Worm (Caenorhabditis elegans) whole organism, mixed stage, embryonic: ENCODE measurements around the gene ubc-23.
A peak's percentile ranks its signal among the peaks of the same experiment; 100 is the strongest.

Experiments used
- bed-3 ChIP-seq: fragments of 200-800 bp; sonication (Bioruptor generic); optimal IDR thresholded peaks from 3 replicates; lab custom pipeline; 2018; ENCODE audit warnings: mild to moderate bottlenecking, missing genetic modification characterization, moderate library complexity, missing compliant biosample characterization
- blmp-1 ChIP-seq: fragments of 150-350 bp; optimal IDR thresholded peaks from 2 replicates; lab custom pipeline; 2014; ENCODE audit warnings: missing biosample characterization, missing genetic modification characterization
- ceh-39 ChIP-seq: fragments of 150-350 bp; optimal IDR thresholded peaks from 2 replicates; lab custom pipeline; 2014; ENCODE audit warnings: missing biosample characterization, missing genetic modification characterization
- ceh-43 ChIP-seq: fragments of 200-800 bp; sonication (Bioruptor generic); optimal IDR thresholded peaks from 2 replicates; lab custom pipeline; 2018; ENCODE audit warnings: mild to moderate bottlenecking, missing genetic modification characterization, moderate library complexity, missing compliant biosample characterization
- ceh-83 ChIP-seq: fragments of 200-800 bp; sonication (Bioruptor generic); optimal IDR thresholded peaks from 2 replicates; lab custom pipeline; 2018; ENCODE audit warnings: mild to moderate bottlenecking, missing genetic modification characterization, missing compliant biosample characterization
- ces-1 ChIP-seq: fragments of 150-350 bp; optimal IDR thresholded peaks from 2 replicates; lab custom pipeline; 2014; ENCODE audit warnings: missing biosample characterization, missing genetic modification reagents, missing genetic modification characterization
- drap-1 ChIP-seq: fragments of 200-800 bp; sonication (Bioruptor generic); optimal IDR thresholded peaks from 3 replicates; lab custom pipeline; 2018; ENCODE audit warnings: mild to moderate bottlenecking, missing genetic modification characterization, missing compliant biosample characterization
- elt-1 ChIP-seq: sonication (generic microtip); optimal IDR thresholded peaks from 2 replicates; lab custom pipeline; 2017; ENCODE audit warnings: missing genetic modification characterization, mild to moderate bottlenecking, missing compliant biosample characterization, antibody characterized with exemption, moderate library complexity, borderline replicate concordance; ENCODE audit not compliant: insufficient read depth
- elt-3 ChIP-seq: fragments of 150-350 bp; optimal IDR thresholded peaks from 2 replicates; lab custom pipeline; 2014; ENCODE audit warnings: missing biosample characterization, missing genetic modification characterization
- flh-1 ChIP-seq: fragments of 200-800 bp; sonication (Bioruptor generic); optimal IDR thresholded peaks from 2 replicates; lab custom pipeline; 2018; ENCODE audit warnings: mild to moderate bottlenecking, missing genetic modification characterization, moderate library complexity, missing compliant biosample characterization
- ham-2 ChIP-seq: fragments of 200-800 bp; sonication (Bioruptor generic); optimal IDR thresholded peaks from 2 replicates; lab custom pipeline; 2018; ENCODE audit warnings: mild to moderate bottlenecking, missing genetic modification characterization, missing compliant biosample characterization
- hlh-1 ChIP-seq: fragments of 150-350 bp; optimal IDR thresholded peaks from 2 replicates; lab custom pipeline; 2014; ENCODE audit warnings: missing biosample characterization, missing genetic modification reagents, missing genetic modification characterization
- lsy-2 ChIP-seq: fragments of 150-350 bp; optimal IDR thresholded peaks from 2 replicates; lab custom pipeline; 2014; ENCODE audit warnings: missing biosample characterization, missing genetic modification characterization
- mab-5 ChIP-seq: fragments of 150-350 bp; optimal IDR thresholded peaks from 2 replicates; lab custom pipeline; 2014; ENCODE audit warnings: missing biosample characterization, missing genetic modification characterization
- mep-1 ChIP-seq: fragments of 150-350 bp; optimal IDR thresholded peaks from 2 replicates; lab custom pipeline; 2017; ENCODE audit warnings: missing biosample characterization, missing genetic modification reagents, missing genetic modification characterization, inconsistent platforms
- mls-2 ChIP-seq: sonication (generic microtip); optimal IDR thresholded peaks from 2 replicates; lab custom pipeline; 2016; ENCODE audit warnings: mild to moderate bottlenecking, missing genetic modification characterization, moderate library complexity, missing compliant biosample characterization
- nhr-12 ChIP-seq: fragments of 150-350 bp; optimal IDR thresholded peaks from 2 replicates; lab custom pipeline; 2014; ENCODE audit warnings: missing biosample characterization, missing genetic modification characterization
- nhr-2 ChIP-seq: fragments of 150-350 bp; optimal IDR thresholded peaks from 2 replicates; lab custom pipeline; 2014; ENCODE audit warnings: missing biosample characterization, missing genetic modification characterization
- nhr-237 ChIP-seq: fragments of 150-350 bp; optimal IDR thresholded peaks from 2 replicates; lab custom pipeline; 2014; ENCODE audit warnings: missing biosample characterization, missing genetic modification characterization
- nhr-28 ChIP-seq: fragments of 150-350 bp; optimal IDR thresholded peaks from 2 replicates; lab custom pipeline; 2014; ENCODE audit warnings: missing biosample characterization, missing genetic modification characterization
- pha-4 ChIP-seq: fragments of 150-350 bp; optimal IDR thresholded peaks from 2 replicates; lab custom pipeline; 2018; ENCODE audit warnings: missing biosample characterization, missing genetic modification reagents, missing genetic modification characterization
- sem-2 ChIP-seq: fragments of 200-800 bp; sonication (Bioruptor generic); optimal IDR thresholded peaks from 2 replicates; lab custom pipeline; 2018; ENCODE audit warnings: mild to moderate bottlenecking, missing genetic modification characterization, missing compliant biosample characterization
- snpc-4 ChIP-seq: fragments of 150-350 bp; optimal IDR thresholded peaks from 2 replicates; lab custom pipeline; 2014; ENCODE audit warnings: missing biosample characterization, missing genetic modification characterization
- sptf-1 ChIP-seq: sonication (generic microtip); optimal IDR thresholded peaks from 2 replicates; lab custom pipeline; 2017; ENCODE audit warnings: mild to moderate bottlenecking, missing genetic modification characterization, moderate library complexity, missing compliant biosample characterization
- tbx-8 ChIP-seq: fragments of 200-800 bp; sonication (Bioruptor generic); optimal IDR thresholded peaks from 2 replicates; lab custom pipeline; 2018; ENCODE audit warnings: mild to moderate bottlenecking, missing genetic modification characterization, moderate library complexity, missing compliant biosample characterization
- unc-120 ChIP-seq: sonication (generic microtip); optimal IDR thresholded peaks from 2 replicates; lab custom pipeline; 2017; ENCODE audit warnings: missing genetic modification characterization, missing compliant biosample characterization; ENCODE audit not compliant: poor library complexity, severe bottlenecking
- unc-62 ChIP-seq: fragments of 150-350 bp; optimal IDR thresholded peaks from 2 replicates; lab custom pipeline; 2014; ENCODE audit warnings: missing biosample characterization, missing genetic modification reagents, missing genetic modification characterization
- zip-8 ChIP-seq: fragments of 150-350 bp; optimal IDR thresholded peaks from 2 replicates; lab custom pipeline; 2014; ENCODE audit warnings: missing biosample characterization, missing genetic modification characterization
- ztf-11 ChIP-seq: fragments of 150-350 bp; optimal IDR thresholded peaks from 2 replicates; lab custom pipeline; 2014; ENCODE audit warnings: missing biosample characterization, missing genetic modification characterization

ubc-23 gene

ce11 chrX:8877162-8877561 is 33.1 kb downstream of the ubc-23 start:
- TF ChIP-seq nhr-28 (tag; lab: Kevin White, UChicago) (no peak), bed-3 (GFP tag; lab: Kevin White, UChicago) (no peak), ceh-39 (tag; lab: Kevin White, UChicago) (no peak), snpc-4 (tag; lab: Kevin White, UChicago) (no peak), elt-1 (no peak), ztf-11 (no peak), nhr-12 (tag; lab: Kevin White, UChicago) (no peak), sptf-1 (tag; lab: Kevin White, UChicago) (no peak), elt-3 (tag; lab: Kevin White, UChicago) (no peak), nhr-237 (tag; lab: Kevin White, UChicago) (no peak)
- TF ChIP-seq, all 35 proteins: peak for 0

ce11 chrX:8878709-8879108 is 34.6 kb downstream of the ubc-23 start:
- TF ChIP-seq zip-8 (peak; percentile 89), lsy-2 (tag; lab: Kevin White, UChicago) (no peak)

ce11 chrX:8879349-8879748 is 35.3 kb downstream of the ubc-23 start, which contains the start of gene C06E2.2:
C06E2.2 (plus strand) TSS chrX:8879649.
- TF ChIP-seq sptf-1 (tag; lab: Kevin White, UChicago) (no peak), sem-2 (GFP tag; lab: Kevin White, UChicago) (no peak), flh-1 (GFP tag; lab: Kevin White, UChicago) (no peak), ztf-11 (no peak), ceh-43 (GFP tag; lab: Kevin White, UChicago) (no peak), snpc-4 (tag; lab: Kevin White, UChicago) (no peak), ceh-83 (GFP tag; lab: Kevin White, UChicago) (no peak), nhr-2 (tag; lab: Kevin White, UChicago) (no peak), nhr-28 (tag; lab: Kevin White, UChicago) (no peak), ces-1 (GFP tag; lab: Kevin White, UChicago) (no peak), unc-120 (no peak), hlh-1 (tag; lab: Kevin White, UChicago) (no peak), bed-3 (GFP tag; lab: Kevin White, UChicago) (no peak), lsy-2 (tag; lab: Kevin White, UChicago) (no peak), mls-2 (tag; lab: Kevin White, UChicago) (no peak), drap-1 (GFP tag; lab: Kevin White, UChicago) (no peak), mep-1 (tag; lab: Kevin White, UChicago) (no peak)

ce11 chrX:8882162-8882561 is 38.1 kb downstream of the ubc-23 start:
- no peak for TF ChIP-seq mab-5
- TF ChIP-seq pha-4 (tag; lab: Kevin White, UChicago): no peak
- TF ChIP-seq nhr-12 (tag; lab: Kevin White, UChicago): no peak
- TF ChIP-seq ceh-83 (GFP tag; lab: Kevin White, UChicago): no peak
- TF ChIP-seq ham-2 (GFP tag; lab: Kevin White, UChicago): no peak
- TF ChIP-seq sem-2 (GFP tag; lab: Kevin White, UChicago): no peak

ce11 chrX:8888835-8889234 is 44.7 kb downstream of the ubc-23 start:
- TF ChIP-seq flh-1 (GFP tag; lab: Kevin White, UChicago) (no peak), zip-8 (no peak), unc-62 (peak; percentile 67), hlh-1 (tag; lab: Kevin White, UChicago) (peak; percentile 57), nhr-28 (tag; lab: Kevin White, UChicago) (no peak)

- no peak for TF ChIP-seq ham-2 (GFP tag; lab: Kevin White, UChicago)
- peak; percentile 55 for TF ChIP-seq blmp-1 (tag; lab: Kevin White, UChicago)
- TF ChIP-seq tbx-8 (GFP tag; lab: Kevin White, UChicago): no peak
- no peak for TF ChIP-seq nhr-237 (tag; lab: Kevin White, UChicago)
- no peak for TF ChIP-seq pha-4 (tag; lab: Kevin White, UChicago)
- TF ChIP-seq mab-5: no peak
These were observed 46.2 kb downstream of the ubc-23 start for ce11 chrX:8890251-8890755.
